Worm (Caenorhabditis elegans): ENCODE data around the gene acd-3.

acd-3 gene

ce11 chrX:14804706-14805105 is 44.4 kb upstream of the acd-3 start (continued):
- peak; percentile 36 for TF ChIP-seq F37D6.2 (tag; optimal IDR thresholded peaks at IDR 0.05)
- no peak for TF ChIP-seq nhr-11 (tag; optimal IDR thresholded peaks at IDR 0.05)
- TF ChIP-seq ztf-11 (tag; optimal IDR thresholded peaks at IDR 0.05), result no peak
- TF ChIP-seq attf-4 (tag; optimal IDR thresholded peaks at IDR 0.05), result no peak
- no peak; the same call in 1 of the 2 replicates for TF ChIP-seq set-16 (GFP tag; IDR thresholded peaks at IDR 0.05)
- TF ChIP-seq lin-38 (GFP tag; IDR thresholded peaks at IDR 0.05), result peak; percentile 76; the same call in 1 of the 2 replicates
- TF ChIP-seq F44E2.7 (GFP tag; IDR thresholded peaks at IDR 0.05), result 0 out of 2 replicates have a peak, but pooled peaks have one; percentile 40
- peak; percentile 19 for TF ChIP-seq zip-2 (tag; optimal IDR thresholded peaks at IDR 0.05)
- peak; percentile 40 for TF ChIP-seq gei-8 (GFP tag; optimal IDR thresholded peaks at IDR 0.05)
- peak; percentile 68 for TF ChIP-seq duxl-1 (tag; optimal IDR thresholded peaks at IDR 0.05; ENCODE audit: poor library complexity)
- TF ChIP-seq spr-1 (tag; optimal IDR thresholded peaks at IDR 0.05), result peak; percentile 46
- TF ChIP-seq nhr-42 (GFP tag; IDR thresholded peaks at IDR 0.05), result peak; percentile 74; the same call in 1 of the 2 replicates
- peak in 1 of 2 experiments; percentile 45 for TF ChIP-seq lsy-2 (tag; optimal IDR thresholded peaks at IDR 0.05)
- peak; percentile 66 for TF ChIP-seq zfp-3 (GFP tag; conservative IDR thresholded peaks at IDR 0.05)
- peak; percentile 89 for TF ChIP-seq dmd-8 (GFP tag; IDR thresholded peaks at IDR 0.05)
- peak; percentile 91 for TF ChIP-seq lim-7 (GFP tag; IDR thresholded peaks at IDR 0.05)
- TF ChIP-seq pqm-1 (tag; optimal IDR thresholded peaks at IDR 0.05), result no peak
- TF ChIP-seq ceh-82 (tag; optimal IDR thresholded peaks at IDR 0.05), result no peak
- TF ChIP-seq Y75B8A.6 (GFP tag; IDR thresholded peaks at IDR 0.05), result no peak; the same call in 1 of the 2 replicates
- peak; percentile 97 for TF ChIP-seq aha-1 (tag)
- peak; percentile 64; the same call in 1 of the 2 replicates for TF ChIP-seq lin-29 (GFP tag; IDR thresholded peaks at IDR 0.05)
- TF ChIP-seq nhr-48 (tag; optimal IDR thresholded peaks at IDR 0.05), result peak; percentile 70
- no peak for TF ChIP-seq sdz-12 (GFP tag; optimal IDR thresholded peaks at IDR 0.05)
- TF ChIP-seq F10B5.3 (tag; optimal IDR thresholded peaks at IDR 0.05), result peak; percentile 32
- no peak for TF ChIP-seq egl-27 (tag; optimal IDR thresholded peaks at IDR 0.05)
- TF ChIP-seq arid-1 (GFP tag; conservative IDR thresholded peaks at IDR 0.05), result peak; percentile 79
- peak; percentile 95 for TF ChIP-seq egl-43 (GFP tag; IDR thresholded peaks at IDR 0.05)
- peak; percentile 69; the same call in 1 of the 2 replicates for TF ChIP-seq php-3 (GFP tag; IDR thresholded peaks at IDR 0.05)
- no peak for TF ChIP-seq unc-130 (GFP tag; optimal IDR thresholded peaks at IDR 0.05)
- 0 out of 2 replicates have a peak, but pooled peaks have one; percentile 55 for TF ChIP-seq nhr-41 (GFP tag; IDR thresholded peaks at IDR 0.05)
- TF ChIP-seq mxl-3 (GFP tag; optimal IDR thresholded peaks at IDR 0.05), result peak; percentile 59
- peak; percentile 82 for TF ChIP-seq snpc-1.2 (GFP tag; IDR thresholded peaks at IDR 0.05)
- no peak for TF ChIP-seq hlh-11 (tag; optimal IDR thresholded peaks at IDR 0.05)
- TF ChIP-seq zag-1 (tag; optimal IDR thresholded peaks at IDR 0.05), result no peak
- TF ChIP-seq ctbp-1 (GFP tag; IDR thresholded peaks at IDR 0.05), result peak; percentile 57; the same call in 1 of the 2 replicates
- peak; percentile 64 for TF ChIP-seq dve-1 (tag; optimal IDR thresholded peaks at IDR 0.05; ENCODE audit: insufficient read depth)
- TF ChIP-seq ceh-28 (tag; optimal IDR thresholded peaks at IDR 0.05), result no peak
- no peak for TF ChIP-seq fos-1 (tag; optimal IDR thresholded peaks at IDR 0.05)
- TF ChIP-seq fkh-10 (GFP tag; optimal IDR thresholded peaks at IDR 0.05), result no peak
- peak; percentile 73; the same call in 1 of the 2 replicates for TF ChIP-seq mxl-2 (GFP tag; conservative IDR thresholded peaks at IDR 0.05)
- TF ChIP-seq Y105C5A.15 (GFP tag; IDR thresholded peaks at IDR 0.05), result peak; percentile 90
- TF ChIP-seq dpl-1 (GFP tag; optimal IDR thresholded peaks at IDR 0.05), result no peak

ce11 chrX:14805746-14806145 is 43.3 kb upstream of the acd-3 start:
- TF ChIP-seq nhr-111 (GFP tag; optimal IDR thresholded peaks at IDR 0.05), result no peak
- no peak for TF ChIP-seq ZK546.5 (tag; optimal IDR thresholded peaks at IDR 0.05)
- TF ChIP-seq F49E8.2 (tag; optimal IDR thresholded peaks at IDR 0.05; ENCODE audit: borderline replicate concordance), result no peak
- TF ChIP-seq nhr-6 (tag; optimal IDR thresholded peaks at IDR 0.05), result no peak
- no peak for TF ChIP-seq cey-2 (tag; optimal IDR thresholded peaks at IDR 0.05; ENCODE audit: borderline replicate concordance, insufficient read depth)
- no peak for TF ChIP-seq unc-62 (GFP tag; optimal IDR thresholded peaks at IDR 0.05 in 1 of 2)
- no peak for TF ChIP-seq unc-62 (tag; optimal IDR thresholded peaks at IDR 0.05)
- no peak for TF ChIP-seq nhr-28 (tag; optimal IDR thresholded peaks at IDR 0.05)
- TF ChIP-seq saeg-2 (GFP tag; IDR thresholded peaks at IDR 0.05), result no peak

Measured in whole organism, L4 larva.